Worm (Caenorhabditis elegans) whole organism, midembryonic: ENCODE results near the gene Y32H12A.8.

Source experiments
- cog-1 ChIP-seq: sonication (generic microtip); optimal IDR thresholded peaks from 2 replicates; lab custom pipeline; 2016; ENCODE audit warnings: missing genetic modification characterization, missing compliant biosample characterization
- flt-1 ChIP-seq: fragments of 200-800 bp; sonication (Bioruptor generic); IDR thresholded peaks from 2 replicates; pipeline ENCODE4 v1.3.6; 2022; ENCODE audit warnings: missing genetic modification characterization, missing compliant biosample characterization
- klf-2 ChIP-seq: fragments of 200-800 bp; sonication (Bioruptor generic); conservative IDR thresholded peaks from 2 replicates; pipeline ENCODE4 v1.3.6; 2022; ENCODE audit warnings: missing genetic modification reagents, missing genetic modification characterization, missing compliant biosample characterization
- ref-1 ChIP-seq: fragments of 200-800 bp; sonication (Bioruptor generic); conservative IDR thresholded peaks from 2 replicates; pipeline ENCODE4 v1.3.6; 2022; ENCODE audit warnings: missing genetic modification reagents, missing genetic modification characterization, missing compliant biosample characterization
- tab-1 ChIP-seq: fragments of 200-800 bp; sonication (Bioruptor generic); IDR thresholded peaks from 2 replicates; pipeline ENCODE4 v1.3.6; 2022; ENCODE audit warnings: missing genetic modification characterization, missing compliant biosample characterization
- ztf-23 ChIP-seq: fragments of 200-800 bp; sonication (Bioruptor generic); IDR thresholded peaks from 2 replicates; pipeline ENCODE4 v1.3.6; 2022; ENCODE audit warnings: missing genetic modification reagents, missing genetic modification characterization, missing compliant biosample characterization
- ztf-29 ChIP-seq: fragments of 200-800 bp; sonication (Bioruptor generic); IDR thresholded peaks from 2 replicates; pipeline ENCODE4 v1.3.6; 2022; ENCODE audit warnings: missing genetic modification reagents, missing genetic modification characterization, missing compliant biosample characterization

ce11 chrIII:5338787-5339186 is 67.0 kb downstream of the Y32H12A.8 start:
- TF ChIP-seq tab-1 (GFP tag; lab: Robert Waterston, UW) (no peak), klf-2 (no peak), flt-1 (GFP tag; lab: Robert Waterston, UW) (no peak), ztf-23 (GFP tag; lab: Robert Waterston, UW) (no peak), ztf-29 (GFP tag; lab: Robert Waterston, UW) (no peak), cog-1 (no peak), ref-1 (GFP tag; lab: Robert Waterston, UW) (no peak)
